Worm (Caenorhabditis elegans) whole organism, L1 larva: ENCODE measurements around the gene R02F2.10.

ENCODE experiments used
- alr-1 ChIP-seq: fragments of 200-800 bp; sonication (Bioruptor generic); optimal IDR thresholded peaks from 2 replicates; lab custom pipeline; 2018; ENCODE audit warnings: borderline replicate concordance, mild to moderate bottlenecking, missing genetic modification characterization, missing compliant biosample characterization
- ceh-88 ChIP-seq: fragments of 200-800 bp; sonication (Bioruptor generic); IDR thresholded peaks from 2 replicates; pipeline ENCODE4 v1.3.6; 2022; ENCODE audit warnings: missing genetic modification characterization, missing compliant biosample characterization
- lin-39 ChIP-seq: fragments of 150-350 bp; optimal IDR thresholded peaks from 2 replicates; lab custom pipeline; 2014; ENCODE audit warnings: missing biosample characterization, missing genetic modification reagents, missing genetic modification characterization
- mep-1 ChIP-seq: fragments of 150-350 bp; optimal IDR thresholded peaks from 2 replicates; lab custom pipeline; 2014; ENCODE audit warnings: missing biosample characterization, missing genetic modification characterization
- nhr-11 ChIP-seq: fragments of 150-350 bp; optimal IDR thresholded peaks from 2 replicates; lab custom pipeline; 2014; ENCODE audit warnings: missing biosample characterization, missing genetic modification characterization
- nhr-85 ChIP-seq: sonication (generic microtip); peaks from one replicate; lab custom pipeline; 2016; ENCODE audit warnings: missing genetic modification characterization, inconsistent platforms, missing compliant biosample characterization
- rnt-1 ChIP-seq: sonication (generic microtip); optimal IDR thresholded peaks from 2 replicates; lab custom pipeline; 2016; ENCODE audit warnings: mild to moderate bottlenecking, missing genetic modification characterization, moderate library complexity, missing compliant biosample characterization
- snu-23 ChIP-seq: sonication (generic microtip); optimal IDR thresholded peaks from 2 replicates; lab custom pipeline; 2016; ENCODE audit warnings: missing genetic modification characterization, missing compliant biosample characterization
- unc-98 ChIP-seq: fragments of 200-800 bp; sonication (Bioruptor generic); IDR thresholded peaks from 2 replicates; pipeline ENCODE4 v1.3.6; 2022; ENCODE audit warnings: missing genetic modification characterization, missing compliant biosample characterization

DNA sequence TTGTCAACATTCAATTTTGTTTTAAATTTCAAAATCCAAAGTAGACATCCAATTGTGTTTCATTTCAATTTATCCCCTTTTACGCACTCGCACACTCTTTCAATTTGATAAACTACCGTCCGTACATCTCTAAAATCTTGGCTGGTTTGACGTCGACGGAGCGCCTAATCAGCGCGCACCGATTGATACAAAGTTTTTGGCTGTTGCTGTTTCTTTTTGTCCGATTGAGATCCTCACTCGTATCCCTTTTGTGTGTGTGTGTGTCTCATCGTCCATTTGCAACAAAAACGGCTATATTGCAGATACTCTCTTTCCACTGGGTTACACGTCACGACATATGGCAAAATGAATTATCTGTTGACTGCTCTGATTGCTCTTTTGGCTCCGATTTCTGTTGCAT lies 3.9 kb upstream of the R02F2.10 start, which contains the start of gene lon-1:
- TF ChIP-seq alr-1 (tag; lab: Kevin White, UChicago) (no peak), unc-98 (GFP tag; lab: Robert Waterston, UW) (no peak), snu-23 (GFP tag; lab: Kevin White, UChicago) (no peak), mep-1 (tag; lab: Kevin White, UChicago) (no peak), nhr-11 (tag; lab: Kevin White, UChicago) (no peak), rnt-1 (no peak), nhr-85 (tag; lab: Kevin White, UChicago) (no peak), ceh-88 (GFP tag; lab: Robert Waterston, UW) (no peak), lin-39 (no peak)
